Worm (Caenorhabditis elegans) whole organism, L1 larva: ENCODE measurements around the gene gst-9.
A peak's percentile ranks its signal among the peaks of the same experiment; 100 is the strongest.

Source experiments
- C34B4.2 ChIP-seq: sonication (generic microtip); optimal IDR thresholded peaks from 2 replicates; lab custom pipeline; 2017; ENCODE audit warnings: mild to moderate bottlenecking, missing genetic modification characterization, missing compliant biosample characterization
- F16B12.6 ChIP-seq: fragments of 150-350 bp; optimal IDR thresholded peaks from 2 replicates; lab custom pipeline; 2014; ENCODE audit warnings: missing biosample characterization, missing genetic modification characterization
- Y116A8C.19 ChIP-seq: sonication (generic microtip); optimal IDR thresholded peaks from 2 replicates; lab custom pipeline; 2016; ENCODE audit warnings: missing compliant biosample characterization, missing genetic modification characterization, borderline replicate concordance
- aha-1 ChIP-seq: fragments of 150-350 bp; optimal IDR thresholded peaks from 2 replicates; lab custom pipeline; 2014; ENCODE audit warnings: missing biosample characterization, missing genetic modification characterization
- alr-1 ChIP-seq: fragments of 200-800 bp; sonication (Bioruptor generic); optimal IDR thresholded peaks from 2 replicates; lab custom pipeline; 2018; ENCODE audit warnings: borderline replicate concordance, mild to moderate bottlenecking, missing genetic modification characterization, missing compliant biosample characterization
- blmp-1 ChIP-seq: fragments of 150-350 bp; optimal IDR thresholded peaks from 2 replicates; lab custom pipeline; 2014; ENCODE audit warnings: missing biosample characterization, missing genetic modification characterization
- ceh-63 ChIP-seq: fragments of 200-800 bp; sonication (Bioruptor generic); optimal IDR thresholded peaks from 2 replicates; lab custom pipeline; 2018; ENCODE audit warnings: mild to moderate bottlenecking, missing genetic modification characterization, missing compliant biosample characterization
- ceh-8 ChIP-seq: fragments of 200-800 bp; sonication (Bioruptor generic); optimal IDR thresholded peaks from 2 replicates; lab custom pipeline; 2018; ENCODE audit warnings: mild to moderate bottlenecking, missing genetic modification characterization, moderate library complexity, missing compliant biosample characterization
- ceh-82 ChIP-seq, 3 experiments: fragments of 150-350 bp in 1 of 3; sonication (generic microtip) in 2 of 3; optimal IDR thresholded peaks; 2 replicates each; lab custom pipeline; 2014 to 2017; ENCODE audit warnings: missing biosample characterization in 3 of 3, missing genetic modification characterization in 3 of 3
- ces-1 ChIP-seq: fragments of 150-350 bp; optimal IDR thresholded peaks from 2 replicates; lab custom pipeline; 2014; ENCODE audit warnings: missing biosample characterization, missing genetic modification reagents, missing genetic modification characterization
- dpl-1 ChIP-seq, 3 experiments: fragments of 150-350 bp in 2 of 3; sonication (generic microtip) in 1 of 3; optimal IDR thresholded peaks; 2 replicates each; lab custom pipeline; 2014 to 2017; ENCODE audit warnings: missing biosample characterization in 3 of 3, missing genetic modification characterization in 3 of 3, missing genetic modification reagents in 3 of 3
- efl-3 ChIP-seq: fragments of 200-800 bp; sonication (Bioruptor generic); optimal IDR thresholded peaks from 2 replicates; lab custom pipeline; 2018; ENCODE audit warnings: mild to moderate bottlenecking, missing genetic modification characterization, missing compliant biosample characterization
- egl-13 ChIP-seq: sonication (generic microtip); optimal IDR thresholded peaks from 2 replicates; lab custom pipeline; 2016; ENCODE audit warnings: missing genotype, missing genetic modification reagents, missing genetic modification characterization, missing compliant biosample characterization
- ets-5 ChIP-seq: fragments of 200-800 bp; sonication (Bioruptor generic); IDR thresholded peaks from 2 replicates; pipeline ENCODE4 v1.3.6; 2022; ENCODE audit warnings: missing genetic modification characterization, missing compliant biosample characterization
- fos-1 ChIP-seq: fragments of 150-350 bp; optimal IDR thresholded peaks from 2 replicates; lab custom pipeline; 2014; ENCODE audit warnings: missing biosample characterization, missing genetic modification characterization
- grh-1 ChIP-seq: fragments of 200-800 bp; sonication (Bioruptor generic); IDR thresholded peaks from 2 replicates; pipeline ENCODE4 v1.3.6; 2022; ENCODE audit warnings: missing genetic modification reagents, missing genetic modification characterization, missing compliant biosample characterization
- hlh-4 ChIP-seq: sonication (generic microtip); optimal IDR thresholded peaks from 2 replicates; lab custom pipeline; 2016; ENCODE audit warnings: mild to moderate bottlenecking, missing genetic modification characterization, missing compliant biosample characterization
- hpl-2 ChIP-seq: fragments of 150-350 bp; optimal IDR thresholded peaks from 2 replicates; lab custom pipeline; 2014; ENCODE audit warnings: missing biosample characterization, missing genetic modification reagents, missing genetic modification characterization
- irx-1 ChIP-seq: sonication (generic microtip); optimal IDR thresholded peaks from 2 replicates; lab custom pipeline; 2016; ENCODE audit warnings: missing genetic modification characterization, missing compliant biosample characterization
- isw-1 ChIP-seq: fragments of 200-800 bp; sonication (Bioruptor generic); IDR thresholded peaks from 2 replicates; pipeline ENCODE4 v1.3.6; 2022; ENCODE audit warnings: missing genetic modification characterization, missing compliant biosample characterization
- lin-13 ChIP-seq: fragments of 150-350 bp; optimal IDR thresholded peaks from 2 replicates; lab custom pipeline; 2014; ENCODE audit warnings: missing biosample characterization, missing genetic modification reagents, missing genetic modification characterization
- lin-14 ChIP-seq: fragments of 200-800 bp; sonication (Bioruptor generic); optimal IDR thresholded peaks from 2 replicates; lab custom pipeline; 2018; ENCODE audit warnings: mild to moderate bottlenecking, missing genetic modification characterization, moderate library complexity, missing compliant biosample characterization
- lin-15B ChIP-seq: fragments of 150-350 bp; sonication (generic microtip); optimal IDR thresholded peaks from 3 replicates; lab custom pipeline; 2014; ENCODE audit warnings: missing biosample characterization, missing genetic modification characterization
- lin-35 ChIP-seq, 2 experiments: fragments of 150-350 bp; optimal IDR thresholded peaks; 2 replicates each; lab custom pipeline; 2014; ENCODE audit warnings: missing biosample characterization in 2 of 2, missing genetic modification characterization in 2 of 2, missing genetic modification reagents in 2 of 2
- lin-39 ChIP-seq: fragments of 150-350 bp; optimal IDR thresholded peaks from 2 replicates; lab custom pipeline; 2014; ENCODE audit warnings: missing biosample characterization, missing genetic modification reagents, missing genetic modification characterization
- mab-9 ChIP-seq: fragments of 200-800 bp; sonication (Bioruptor generic); IDR thresholded peaks from 2 replicates; pipeline ENCODE4 v1.3.6; 2022; ENCODE audit warnings: missing genetic modification reagents, missing genetic modification characterization, missing compliant biosample characterization
- mdl-1 ChIP-seq, 2 experiments: fragments of 150-350 bp; optimal IDR thresholded peaks; 2 replicates each; lab custom pipeline; 2014 to 2017; ENCODE audit warnings: missing biosample characterization in 2 of 2, missing genetic modification characterization in 2 of 2, inconsistent platforms in 1 of 2
- mep-1 ChIP-seq: fragments of 150-350 bp; optimal IDR thresholded peaks from 2 replicates; lab custom pipeline; 2014; ENCODE audit warnings: missing biosample characterization, missing genetic modification characterization
- nhr-11 ChIP-seq: fragments of 150-350 bp; optimal IDR thresholded peaks from 2 replicates; lab custom pipeline; 2014; ENCODE audit warnings: missing biosample characterization, missing genetic modification characterization
- nhr-12 ChIP-seq: sonication (generic microtip); optimal IDR thresholded peaks from 2 replicates; lab custom pipeline; 2017; ENCODE audit warnings: missing biosample characterization, missing genetic modification characterization
- nhr-237 ChIP-seq: fragments of 150-350 bp; optimal IDR thresholded peaks from 2 replicates; lab custom pipeline; 2014; ENCODE audit warnings: missing biosample characterization, missing genetic modification characterization
- nhr-47 ChIP-seq: sonication (generic microtip); optimal IDR thresholded peaks from 2 replicates; lab custom pipeline; 2016; ENCODE audit warnings: mild to moderate bottlenecking, missing genetic modification characterization, moderate library complexity, missing compliant biosample characterization
- nhr-71 ChIP-seq: sonication (generic microtip); optimal IDR thresholded peaks from 2 replicates; lab custom pipeline; 2016; ENCODE audit warnings: mild to moderate bottlenecking, missing genetic modification characterization, moderate library complexity, missing compliant biosample characterization
- nhr-77 ChIP-seq: fragments of 150-350 bp; optimal IDR thresholded peaks from 2 replicates; lab custom pipeline; 2014; ENCODE audit warnings: missing biosample characterization, missing genetic modification characterization
- nhr-84 ChIP-seq: sonication (generic microtip); optimal IDR thresholded peaks from 2 replicates; lab custom pipeline; 2017; ENCODE audit warnings: missing biosample characterization, missing genetic modification characterization
- nhr-85 ChIP-seq: sonication (generic microtip); peaks from one replicate; lab custom pipeline; 2016; ENCODE audit warnings: missing genetic modification characterization, inconsistent platforms, missing compliant biosample characterization
- nhr-90 ChIP-seq: sonication (generic microtip); optimal IDR thresholded peaks from 2 replicates; lab custom pipeline; 2016; ENCODE audit warnings: mild to moderate bottlenecking, missing genetic modification characterization, missing compliant biosample characterization; ENCODE audit not compliant: poor library complexity
- pag-3 ChIP-seq: sonication (generic microtip); optimal IDR thresholded peaks from 2 replicates; lab custom pipeline; 2017; ENCODE audit warnings: missing genetic modification characterization, mild to moderate bottlenecking, missing compliant biosample characterization, antibody characterized with exemption, borderline replicate concordance; ENCODE audit not compliant: insufficient read depth
- pqm-1 ChIP-seq: sonication (generic microtip); optimal IDR thresholded peaks from 3 replicates; lab custom pipeline; 2017; ENCODE audit warnings: missing biosample characterization, missing genetic modification characterization
- rnt-1 ChIP-seq: sonication (generic microtip); optimal IDR thresholded peaks from 2 replicates; lab custom pipeline; 2016; ENCODE audit warnings: mild to moderate bottlenecking, missing genetic modification characterization, moderate library complexity, missing compliant biosample characterization
- snpc-4 ChIP-seq: fragments of 150-350 bp; optimal IDR thresholded peaks from 2 replicates; lab custom pipeline; 2014; ENCODE audit warnings: missing biosample characterization, missing genetic modification characterization
- sox-4 ChIP-seq: sonication (generic microtip); optimal IDR thresholded peaks from 2 replicates; lab custom pipeline; 2016; ENCODE audit warnings: missing genetic modification characterization, missing compliant biosample characterization
- sptf-1 ChIP-seq: fragments of 150-350 bp; optimal IDR thresholded peaks from 2 replicates; lab custom pipeline; 2014; ENCODE audit warnings: missing biosample characterization, missing genetic modification characterization
- swsn-7 ChIP-seq: sonication (generic microtip); optimal IDR thresholded peaks from 2 replicates; lab custom pipeline; 2016; ENCODE audit warnings: missing genetic modification characterization, missing compliant biosample characterization
- unc-30 ChIP-seq: sonication (generic microtip); optimal IDR thresholded peaks from 2 replicates; lab custom pipeline; 2017; ENCODE audit warnings: missing biosample characterization, missing genetic modification characterization
- xbp-1 ChIP-seq: sonication (generic microtip); optimal IDR thresholded peaks from 2 replicates; lab custom pipeline; 2016; ENCODE audit warnings: missing genetic modification characterization, missing compliant biosample characterization
- ztf-4 ChIP-seq: fragments of 150-350 bp; optimal IDR thresholded peaks from 2 replicates; lab custom pipeline; 2014; ENCODE audit warnings: missing biosample characterization, missing genetic modification characterization

gst-9 gene

ce11 chrII:4904277-4904676 is 12.9 kb downstream of the gst-9 start (continued):
- TF ChIP-seq egl-13 (tag; lab: Kevin White, UChicago) (peak; percentile 4), nhr-71 (tag; lab: Kevin White, UChicago) (peak; percentile 80), ztf-4 (peak; percentile 32), efl-3 (GFP tag; lab: Kevin White, UChicago) (no peak), blmp-1 (tag; lab: Kevin White, UChicago) (peak; percentile 48), rnt-1 (tag; lab: Kevin White, UChicago) (peak; percentile 87), snpc-4 (peak; percentile 39), hlh-4 (tag; lab: Kevin White, UChicago) (no peak), xbp-1 (tag; lab: Kevin White, UChicago) (peak; percentile 65), unc-30 (no peak), lin-39 (tag; lab: Kevin White, UChicago) (no peak), ets-5 (GFP tag; lab: Robert Waterston, UW) (no peak), ces-1 (GFP tag; lab: Kevin White, UChicago) (no peak), ceh-63 (no peak), mep-1 (tag; lab: Kevin White, UChicago) (peak; percentile 85), alr-1 (tag; lab: Kevin White, UChicago) (no peak), irx-1 (tag; lab: Kevin White, UChicago) (no peak), nhr-11 (tag; lab: Kevin White, UChicago) (no peak), lin-13 (GFP tag; lab: Kevin White, UChicago) (peak; percentile 34), hpl-2 (GFP tag; lab: Kevin White, UChicago) (no peak), isw-1 (peak; percentile 72), F16B12.6 (tag; lab: Kevin White, UChicago) (peak; percentile 48), nhr-77 (tag; lab: Kevin White, UChicago) (peak; percentile 31), lin-15B (tag; lab: Kevin White, UChicago) (peak; percentile 34), nhr-85 (tag; lab: Kevin White, UChicago) (no peak), C34B4.2 (tag; lab: Kevin White, UChicago) (no peak), sox-4 (tag; lab: Kevin White, UChicago) (no peak), lin-14 (GFP tag; lab: Kevin White, UChicago) (peak; percentile 87), mdl-1 (tag; optimal IDR thresholded peaks at IDR 0.05; lab: Kevin White, UChicago) (peak in 1 of 2 experiments; percentile 77), nhr-237 (no peak), ceh-82 (tag; optimal IDR thresholded peaks at IDR 0.05; lab: Kevin White, UChicago) (peak; percentile 30 to 61 (median 42)), nhr-47 (tag; lab: Kevin White, UChicago) (peak; percentile 68), grh-1 (no peak), lin-35 (GFP tag; optimal IDR thresholded peaks at IDR 0.05; lab: Kevin White, UChicago) (peak; percentile 77 to 81), nhr-84 (tag; lab: Kevin White, UChicago) (no peak)

- no peak for TF ChIP-seq nhr-12 (tag; lab: Kevin White, UChicago)
- no peak for TF ChIP-seq aha-1 (tag; lab: Kevin White, UChicago)
- TF ChIP-seq pqm-1 (tag; lab: Kevin White, UChicago): no peak
- TF ChIP-seq grh-1: no peak
- no peak for TF ChIP-seq fos-1 (tag; lab: Kevin White, UChicago)
- no peak for TF ChIP-seq ceh-8
- TF ChIP-seq isw-1: no peak
- TF ChIP-seq sptf-1 (tag; lab: Kevin White, UChicago): no peak
- no peak for TF ChIP-seq lin-15B (tag; lab: Kevin White, UChicago)
- TF ChIP-seq Y116A8C.19 (tag; lab: Kevin White, UChicago): no peak
- TF ChIP-seq mab-9: no peak
- TF ChIP-seq efl-3 (GFP tag; lab: Kevin White, UChicago): no peak
- no peak for TF ChIP-seq dpl-1 (GFP tag; optimal IDR thresholded peaks at IDR 0.05; lab: Kevin White, UChicago)
- TF ChIP-seq pag-3 (tag; lab: Kevin White, UChicago): no peak
- TF ChIP-seq C34B4.2 (tag; lab: Kevin White, UChicago): no peak
- TF ChIP-seq F16B12.6 (tag; lab: Kevin White, UChicago): no peak
- TF ChIP-seq snpc-4: no peak
- no peak for TF ChIP-seq nhr-90 (tag; lab: Kevin White, UChicago)
- TF ChIP-seq blmp-1 (tag; lab: Kevin White, UChicago): no peak
- TF ChIP-seq swsn-7 (tag; lab: Kevin White, UChicago): no peak
Measured at ce11 chrII:4904778-4905177, 13.4 kb downstream of the gst-9 start, which contains the start of gene btbd-10. btbd-10 (plus strand) TSS chrII:4905008.
